Fruit fly (Drosophila melanogaster) whole organism: Measurements from ENCODE around the gene CG11263.

Experiments used
- CG8478 ChIP-seq: fragments of >200 bp; optimal IDR thresholded peaks from 2 replicates; lab custom pipeline; 2018; ENCODE audit warnings: inconsistent platforms
- EcR ChIP-seq, 2 experiments: fragments of >200 bp; optimal IDR thresholded peaks; 2 replicates each; lab custom pipeline; 2017; ENCODE audit warnings: missing biosample characterization in 2 of 2, missing genetic modification characterization in 2 of 2, missing genetic modification reagents in 2 of 2
- usp ChIP-seq: fragments of >200 bp; optimal IDR thresholded peaks from 2 replicates; lab custom pipeline; 2017; ENCODE audit warnings: missing biosample characterization, missing genetic modification characterization, mixed read lengths

DNA sequence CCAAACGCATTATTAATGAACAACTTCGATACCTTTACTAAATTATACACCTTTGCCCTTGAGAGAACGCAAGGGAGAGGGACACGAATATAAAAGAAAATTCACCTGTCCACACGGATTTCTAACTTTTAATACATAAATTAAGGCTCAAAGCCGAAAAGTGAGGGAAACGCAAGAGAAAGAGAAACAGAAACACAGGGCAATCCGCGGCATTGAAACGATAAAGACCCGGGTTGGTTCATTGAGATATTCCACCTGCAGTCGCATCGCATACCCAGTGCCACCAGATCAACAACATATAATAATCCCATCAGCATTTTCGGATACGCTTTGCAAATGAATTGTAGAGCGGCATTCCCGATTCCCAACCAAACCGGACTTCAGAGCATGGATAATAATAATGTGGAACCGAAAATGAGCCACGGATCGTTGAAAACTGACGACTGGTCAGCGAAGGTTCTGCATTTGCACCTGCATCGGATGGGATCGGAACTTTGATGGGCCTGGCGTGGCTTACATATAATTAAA lies 44.1 kb downstream of the CG11263 start:
- TF ChIP-seq CG8478 (lab: Kevin White, UChicago) (no peak), EcR (GFP tag; optimal IDR thresholded peaks at IDR 0.05; lab: Kevin White, UChicago) (no peak), usp (no peak)
